Worm (Caenorhabditis elegans): Measurements from ENCODE around the gene nep-8.
A peak's percentile ranks its signal among the peaks of the same experiment; 100 is the strongest.

Gene nep-8

ce11 chrII:3439244-3439698 lies 35.6 kb downstream of the nep-8 start (continued):
- TF ChIP-seq zip-2 (tag; optimal IDR thresholded peaks at IDR 0.05) (no peak), hlh-30 (tag; optimal IDR thresholded peaks at IDR 0.05; ENCODE audit: insufficient read depth) (peak; percentile 30), ztf-11 (tag; optimal IDR thresholded peaks at IDR 0.05) (no peak), unc-39 (tag; optimal IDR thresholded peaks at IDR 0.05) (no peak), nhr-237 (tag; optimal IDR thresholded peaks at IDR 0.05) (no peak), cey-2 (tag; optimal IDR thresholded peaks at IDR 0.05; ENCODE audit: borderline replicate concordance, insufficient read depth) (no peak), fos-1 (tag; optimal IDR thresholded peaks at IDR 0.05) (no peak), gei-8 (GFP tag; optimal IDR thresholded peaks at IDR 0.05) (peak; percentile 91), R02D3.7 (tag; optimal IDR thresholded peaks at IDR 0.05) (no peak), arid-1 (GFP tag; conservative IDR thresholded peaks at IDR 0.05) (no peak), daf-16 (GFP tag; optimal IDR thresholded peaks at IDR 0.05) (peak; percentile 63 to 90), daf-16 (tag; optimal IDR thresholded peaks at IDR 0.05) (peak; percentile 76), ceh-82 (tag; optimal IDR thresholded peaks at IDR 0.05) (no peak), ceh-44 (GFP tag; IDR thresholded peaks at IDR 0.05) (peak; percentile 54; the same call in 1 of the 2 replicates), nhr-25 (tag; optimal IDR thresholded peaks at IDR 0.05; ENCODE audit: borderline replicate concordance, insufficient read depth) (no peak)

ce11 chrII:3439842-3440640 lies 36.4 kb downstream of the nep-8 start:
- no peak for TF ChIP-seq daf-19 (GFP tag; conservative IDR thresholded peaks at IDR 0.05)
- TF ChIP-seq rbr-2 (tag; optimal IDR thresholded peaks at IDR 0.05), result no peak
- TF ChIP-seq lin-15B (tag; optimal IDR thresholded peaks at IDR 0.05), result no peak
- TF ChIP-seq lin-29 (GFP tag; IDR thresholded peaks at IDR 0.05), result no peak
- TF ChIP-seq dmd-6 (GFP tag; IDR thresholded peaks at IDR 0.05), result peak; percentile 63
- no peak for TF ChIP-seq nhr-111 (GFP tag; optimal IDR thresholded peaks at IDR 0.05)
- TF ChIP-seq php-3 (GFP tag; IDR thresholded peaks at IDR 0.05), result 0 out of 2 replicates have a peak, but pooled peaks have one; percentile 22
- no peak for TF ChIP-seq nhr-77 (tag; optimal IDR thresholded peaks at IDR 0.05)
- TF ChIP-seq dpl-1 (GFP tag; optimal IDR thresholded peaks at IDR 0.05), result no peak
- peak; percentile 60 for TF ChIP-seq nhr-28 (tag; optimal IDR thresholded peaks at IDR 0.05)
- no peak for TF ChIP-seq nhr-76 (tag; optimal IDR thresholded peaks at IDR 0.05)
- TF ChIP-seq pqm-1 (tag; optimal IDR thresholded peaks at IDR 0.05), result peak; percentile 55
- TF ChIP-seq aha-1 (tag), result no peak

- TF ChIP-seq lin-39 (tag; optimal IDR thresholded peaks at IDR 0.05), result no peak
- TF ChIP-seq D1046.2 (GFP tag; IDR thresholded peaks at IDR 0.05), result no peak
- no peak for TF ChIP-seq ceh-44 (GFP tag; IDR thresholded peaks at IDR 0.05)
- no peak for TF ChIP-seq nhr-237 (tag; optimal IDR thresholded peaks at IDR 0.05)
- no peak for TF ChIP-seq lin-1 (GFP tag; IDR thresholded peaks at IDR 0.05)
- TF ChIP-seq aly-2 (tag; optimal IDR thresholded peaks at IDR 0.05), result no peak
Measured at ce11 chrII:3440641-3440926, 36.9 kb downstream of the nep-8 start, which contains the start of gene C16C8.17. TSS of gene C16C8.17 (plus strand) at chrII:3440827.

- TF ChIP-seq unc-62 (GFP tag; optimal IDR thresholded peaks at IDR 0.05 in 1 of 2), result peak in 1 of 2 experiments; percentile 1
- TF ChIP-seq unc-62 (tag; optimal IDR thresholded peaks at IDR 0.05), result no peak
- no peak for TF ChIP-seq ztf-7 (tag; optimal IDR thresholded peaks at IDR 0.05)
Measured at ce11 chrII:3441377-3441776, 37.7 kb downstream of the nep-8 start, which contains the start of gene C16C8.27. TSS of gene C16C8.27 (plus strand) at chrII:3441677.

- TF ChIP-seq ceh-28 (tag; optimal IDR thresholded peaks at IDR 0.05), result no peak
- no peak for TF ChIP-seq nhr-25 (tag; optimal IDR thresholded peaks at IDR 0.05; ENCODE audit: borderline replicate concordance, insufficient read depth)
- no peak for TF ChIP-seq egl-27 (tag; optimal IDR thresholded peaks at IDR 0.05)
- TF ChIP-seq pha-4 (GFP tag; IDR thresholded peaks at IDR 0.05), result no peak
- no peak for TF ChIP-seq pha-4 (tag; optimal IDR thresholded peaks at IDR 0.05)
- TF ChIP-seq daf-19 (GFP tag; conservative IDR thresholded peaks at IDR 0.05), result no peak
- no peak for TF ChIP-seq ceh-82 (tag; optimal IDR thresholded peaks at IDR 0.05)
- TF ChIP-seq zag-1 (tag; optimal IDR thresholded peaks at IDR 0.05), result no peak
- TF ChIP-seq sdz-12 (GFP tag; optimal IDR thresholded peaks at IDR 0.05), result no peak
- no peak for TF ChIP-seq lin-38 (GFP tag; IDR thresholded peaks at IDR 0.05)
- TF ChIP-seq madf-9 (GFP tag; conservative IDR thresholded peaks at IDR 0.05), result no peak
- no peak for TF ChIP-seq Y5F2A.4 (GFP tag; optimal IDR thresholded peaks at IDR 0.05)
- no peak for TF ChIP-seq unc-62 (GFP tag; optimal IDR thresholded peaks at IDR 0.05 in 1 of 2)
- TF ChIP-seq unc-62 (tag; optimal IDR thresholded peaks at IDR 0.05), result no peak
- no peak for TF ChIP-seq arid-1 (GFP tag; conservative IDR thresholded peaks at IDR 0.05)
- no peak for TF ChIP-seq mdl-1 (tag; optimal IDR thresholded peaks at IDR 0.05)
- TF ChIP-seq lin-39 (tag; optimal IDR thresholded peaks at IDR 0.05), result no peak
Measured at ce11 chrII:3443154-3443553, 39.5 kb downstream of the nep-8 start, which contains the start of gene C16C8.22. TSS of gene C16C8.22 (minus strand) at chrII:3443254.
